Worm (Caenorhabditis elegans) whole organism, L4 larva: Measurements from ENCODE around the gene F58E6.13.

Experiments used
- R02D3.7 ChIP-seq: fragments of 150-350 bp; sonication (generic microtip); optimal IDR thresholded peaks from 3 replicates; lab custom pipeline; 2014; ENCODE audit warnings: missing biosample characterization, missing genetic modification characterization
- Y75B8A.6 ChIP-seq: fragments of 200-800 bp; sonication (Bioruptor generic); IDR thresholded peaks from 2 replicates; pipeline ENCODE4 v1.3.6; 2022; ENCODE audit warnings: missing genetic modification reagents, missing genetic modification characterization, missing compliant biosample characterization
- ZK337.2 ChIP-seq: fragments of 200-800 bp; sonication (Bioruptor generic); IDR thresholded peaks from 2 replicates; pipeline ENCODE4 v1.3.6; 2022; ENCODE audit warnings: missing genetic modification reagents, missing genetic modification characterization, missing compliant biosample characterization
- ZK546.5 ChIP-seq, 2 experiments: sonication (generic microtip); optimal IDR thresholded peaks; 2 replicates each; lab custom pipeline; 2017; ENCODE audit warnings: missing biosample characterization in 2 of 2, missing genetic modification characterization in 2 of 2
- aha-1 ChIP-seq: fragments of 150-350 bp; peaks from one replicate; lab custom pipeline; 2014; ENCODE audit warnings: missing biosample characterization, missing genetic modification characterization
- attf-4 ChIP-seq: sonication (generic microtip); optimal IDR thresholded peaks from 3 replicates; lab custom pipeline; 2017; ENCODE audit warnings: missing biosample characterization, missing genetic modification characterization
- ceh-28 ChIP-seq: fragments of 150-350 bp; optimal IDR thresholded peaks from 2 replicates; lab custom pipeline; 2014; ENCODE audit warnings: missing biosample characterization, missing genetic modification reagents, missing genetic modification characterization
- daf-16 ChIP-seq, 3 experiments: sonication (generic microtip); optimal IDR thresholded peaks; 2 replicates each; lab custom pipeline; 2016 to 2017; ENCODE audit warnings: missing genetic modification characterization in 3 of 3, missing genetic modification reagents in 3 of 3, mild to moderate bottlenecking in 2 of 3, missing compliant biosample characterization in 2 of 3, missing biosample characterization in 1 of 3, moderate library complexity in 1 of 3
- dmd-6 ChIP-seq: fragments of 200-800 bp; sonication (Bioruptor generic); IDR thresholded peaks from 2 replicates; pipeline ENCODE4 v1.3.6; 2022; ENCODE audit warnings: missing genetic modification reagents, missing genetic modification characterization, missing compliant biosample characterization
- dve-1 ChIP-seq: sonication (generic microtip); optimal IDR thresholded peaks from 2 replicates; lab custom pipeline; 2017; ENCODE audit warnings: antibody characterized with exemption, mild to moderate bottlenecking, missing genetic modification characterization, missing compliant biosample characterization; ENCODE audit not compliant: insufficient read depth
- egl-27 ChIP-seq: sonication (generic microtip); optimal IDR thresholded peaks from 3 replicates; lab custom pipeline; 2017; ENCODE audit warnings: missing biosample characterization, missing genetic modification reagents, missing genetic modification characterization
- egl-43 ChIP-seq: fragments of 200-800 bp; sonication (Bioruptor generic); IDR thresholded peaks from 2 replicates; pipeline ENCODE4 v1.3.6; 2022; ENCODE audit warnings: missing genetic modification reagents, missing genetic modification characterization, missing compliant biosample characterization
- fkh-10 ChIP-seq: fragments of 150-350 bp; optimal IDR thresholded peaks from 2 replicates; lab custom pipeline; 2014; ENCODE audit warnings: missing biosample characterization, missing genetic modification reagents, missing genetic modification characterization
- hlh-11 ChIP-seq: fragments of 200-800 bp; sonication (Bioruptor generic); optimal IDR thresholded peaks from 2 replicates; lab custom pipeline; 2018; ENCODE audit warnings: mild to moderate bottlenecking, missing genetic modification characterization, missing compliant biosample characterization
- hlh-30 ChIP-seq: sonication (generic microtip); optimal IDR thresholded peaks from 2 replicates; lab custom pipeline; 2017; ENCODE audit warnings: antibody characterized with exemption, mild to moderate bottlenecking, missing genetic modification characterization, missing compliant biosample characterization; ENCODE audit not compliant: insufficient read depth
- hmg-1.1 ChIP-seq: fragments of 200-800 bp; sonication (Bioruptor generic); IDR thresholded peaks from 2 replicates; pipeline ENCODE4 v1.3.6; 2022; ENCODE audit warnings: missing genetic modification reagents, missing genetic modification characterization, missing compliant biosample characterization
- lin-13 ChIP-seq: fragments of 150-350 bp; optimal IDR thresholded peaks from 2 replicates; lab custom pipeline; 2014; ENCODE audit warnings: missing biosample characterization, missing genetic modification reagents, missing genetic modification characterization
- madf-5 ChIP-seq, 2 experiments: fragments of 200-800 bp; sonication (Bioruptor generic); IDR thresholded peaks; 2 replicates each; pipeline ENCODE4 v1.3.6; 2022; ENCODE audit warnings: missing compliant biosample characterization in 2 of 2, missing genetic modification characterization in 2 of 2
- mdl-1 ChIP-seq, 2 experiments: fragments of 150-350 bp in 1 of 2; sonication (generic microtip) in 1 of 2; optimal IDR thresholded peaks; 2 replicates each; lab custom pipeline; 2014 to 2017; ENCODE audit warnings: missing biosample characterization in 2 of 2, missing genetic modification characterization in 2 of 2
- mdt-29 ChIP-seq: fragments of 200-800 bp; sonication (Bioruptor generic); IDR thresholded peaks from 2 replicates; pipeline ENCODE4 v1.3.6; 2022; ENCODE audit warnings: missing genetic modification reagents, missing genetic modification characterization, missing compliant biosample characterization
- mep-1 ChIP-seq: fragments of 150-350 bp; sonication (generic microtip); optimal IDR thresholded peaks from 3 replicates; lab custom pipeline; 2014; ENCODE audit warnings: missing biosample characterization, missing genetic modification characterization
- mxl-3 ChIP-seq: fragments of 200-800 bp; sonication (Bioruptor generic); optimal IDR thresholded peaks from 2 replicates; lab custom pipeline; 2018; ENCODE audit warnings: mild to moderate bottlenecking, missing genetic modification characterization, missing compliant biosample characterization
- nhr-25 ChIP-seq: sonication (generic microtip); optimal IDR thresholded peaks from 2 replicates; lab custom pipeline; 2017; ENCODE audit warnings: missing genetic modification characterization, mild to moderate bottlenecking, missing compliant biosample characterization, antibody characterized with exemption, moderate library complexity, borderline replicate concordance; ENCODE audit not compliant: insufficient read depth
- nhr-28 ChIP-seq: fragments of 150-350 bp; optimal IDR thresholded peaks from 2 replicates; lab custom pipeline; 2014; ENCODE audit warnings: missing biosample characterization, missing genetic modification characterization
- nhr-42 ChIP-seq: fragments of 200-800 bp; sonication (Bioruptor generic); IDR thresholded peaks from 2 replicates; pipeline ENCODE4 v1.3.6; 2022; ENCODE audit warnings: missing genetic modification characterization, missing compliant biosample characterization
- nhr-6 ChIP-seq: fragments of 150-350 bp; optimal IDR thresholded peaks from 2 replicates; lab custom pipeline; 2014; ENCODE audit warnings: missing biosample characterization, missing genetic modification characterization
- nhr-77 ChIP-seq: fragments of 150-350 bp; optimal IDR thresholded peaks from 2 replicates; lab custom pipeline; 2014; ENCODE audit warnings: missing biosample characterization, missing genetic modification characterization
- pqm-1 ChIP-seq: sonication (generic microtip); optimal IDR thresholded peaks from 2 replicates; lab custom pipeline; 2017; ENCODE audit warnings: missing biosample characterization, missing genetic modification characterization
- rbr-2 ChIP-seq: sonication (generic microtip); optimal IDR thresholded peaks from 2 replicates; lab custom pipeline; 2016; ENCODE audit warnings: missing genotype, missing genetic modification characterization, missing compliant biosample characterization
- tra-1 ChIP-seq: fragments of 200-800 bp; sonication (Bioruptor generic); IDR thresholded peaks from 2 replicates; pipeline ENCODE4 v1.3.6; 2022; ENCODE audit warnings: missing genetic modification reagents, missing genetic modification characterization, missing compliant biosample characterization
- unc-130 ChIP-seq: sonication (generic microtip); optimal IDR thresholded peaks from 2 replicates; lab custom pipeline; 2016; ENCODE audit warnings: missing genetic modification reagents, missing genetic modification characterization, missing compliant biosample characterization
- unc-62 ChIP-seq, 3 experiments: fragments of 150-350 bp in 1 of 3; sonication (generic microtip); optimal IDR thresholded peaks in 2 of 3; peaks in 1 of 3; 1 replicate in 1 of 3; 2 replicates in 2 of 3; lab custom pipeline; 2014 to 2017; ENCODE audit warnings: missing biosample characterization in 3 of 3, missing genetic modification characterization in 3 of 3, missing genetic modification reagents in 3 of 3, missing genotype in 1 of 3
- ztf-11 ChIP-seq: fragments of 150-350 bp; optimal IDR thresholded peaks from 2 replicates; lab custom pipeline; 2014; ENCODE audit warnings: missing biosample characterization, missing genetic modification characterization

F58E6.13 gene

DNA sequence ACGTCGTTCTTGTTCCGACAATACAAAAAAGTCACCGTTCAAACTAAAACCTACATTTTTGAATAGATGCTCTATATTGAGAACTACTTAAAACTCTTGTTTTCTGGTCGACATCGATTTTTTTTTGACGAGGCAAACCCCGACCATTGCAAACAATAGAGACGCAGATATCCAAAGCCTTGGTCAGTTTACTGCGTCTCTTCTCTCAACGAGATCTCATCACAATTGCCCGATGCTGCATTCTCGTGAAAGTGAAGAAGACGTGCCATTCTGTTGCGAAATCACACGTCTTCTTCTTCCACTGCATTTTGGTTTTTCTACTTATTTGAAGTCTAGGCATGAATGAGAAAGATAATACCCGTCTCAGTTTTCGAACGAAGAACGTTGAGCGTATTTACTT lies 40.6 kb upstream of the F58E6.13 start:
- TF ChIP-seq ztf-11 = no peak
- TF ChIP-seq rbr-2 = peak; percentile 27
- peak; percentile 11 for TF ChIP-seq dve-1 (tag; lab: Kevin White, UChicago)
- TF ChIP-seq aha-1 (tag; lab: Kevin White, UChicago) = peak; percentile 26
- TF ChIP-seq hmg-1.1 (GFP tag; lab: Robert Waterston, UW) = 0 out of 2 replicates have a peak, but pooled peaks have one; percentile 56
- TF ChIP-seq egl-27 (tag; lab: Kevin White, UChicago) = no peak
- TF ChIP-seq nhr-28 (tag; lab: Kevin White, UChicago) = peak; percentile 44
- peak in 1 of 2 experiments; percentile 63 for TF ChIP-seq unc-62 (GFP tag; optimal IDR thresholded peaks at IDR 0.05 in 1 of 2; lab: Kevin White, UChicago)
- no peak for TF ChIP-seq unc-62 (tag; optimal IDR thresholded peaks at IDR 0.05; lab: Kevin White, UChicago)
- peak; percentile 43 for TF ChIP-seq ceh-28
- TF ChIP-seq ZK546.5 (tag; optimal IDR thresholded peaks at IDR 0.05; lab: Kevin White, UChicago) = no peak
- TF ChIP-seq nhr-77 (tag; lab: Kevin White, UChicago) = no peak
- peak; percentile 12 for TF ChIP-seq nhr-6 (tag; lab: Kevin White, UChicago)
- no peak for TF ChIP-seq tra-1 (GFP tag; lab: Robert Waterston, UW)
- TF ChIP-seq mep-1 (tag; lab: Kevin White, UChicago) = peak; percentile 66
- TF ChIP-seq fkh-10 (GFP tag; lab: Kevin White, UChicago) = peak; percentile 8
- no peak for TF ChIP-seq madf-5 (GFP tag; IDR thresholded peaks at IDR 0.05; lab: Robert Waterston, UW)
- peak; percentile 7 for TF ChIP-seq mxl-3 (GFP tag; lab: Kevin White, UChicago)
- TF ChIP-seq mdl-1 (tag; optimal IDR thresholded peaks at IDR 0.05; lab: Kevin White, UChicago) = peak; percentile 42 to 53
- peak; percentile 85 for TF ChIP-seq hlh-30 (tag; lab: Kevin White, UChicago)
- TF ChIP-seq unc-130 = no peak
- TF ChIP-seq, all 104 proteins: peak for 13

DNA sequence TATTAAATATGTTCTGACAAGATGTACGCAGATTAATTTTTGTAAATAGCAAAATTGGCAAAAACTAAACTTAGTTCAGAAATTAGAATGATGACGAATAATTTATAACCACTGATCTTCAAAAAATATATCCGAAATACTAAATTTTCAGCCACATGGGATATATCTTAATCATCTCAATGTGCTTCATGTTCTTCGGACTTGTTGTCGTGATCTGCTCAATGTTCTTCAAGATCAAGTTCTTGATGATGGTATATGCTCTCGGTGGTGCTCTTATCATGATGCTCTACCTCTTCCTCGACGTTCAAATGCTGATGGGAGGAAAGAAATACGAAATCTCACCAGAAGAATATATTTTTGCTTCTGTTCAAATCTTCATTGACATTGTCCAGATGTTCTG lies 38.4 kb upstream of the F58E6.13 start:
- TF ChIP-seq aha-1 (tag; lab: Kevin White, UChicago) (peak; percentile 91), nhr-42 (GFP tag; lab: Robert Waterston, UW) (no peak)

DNA sequence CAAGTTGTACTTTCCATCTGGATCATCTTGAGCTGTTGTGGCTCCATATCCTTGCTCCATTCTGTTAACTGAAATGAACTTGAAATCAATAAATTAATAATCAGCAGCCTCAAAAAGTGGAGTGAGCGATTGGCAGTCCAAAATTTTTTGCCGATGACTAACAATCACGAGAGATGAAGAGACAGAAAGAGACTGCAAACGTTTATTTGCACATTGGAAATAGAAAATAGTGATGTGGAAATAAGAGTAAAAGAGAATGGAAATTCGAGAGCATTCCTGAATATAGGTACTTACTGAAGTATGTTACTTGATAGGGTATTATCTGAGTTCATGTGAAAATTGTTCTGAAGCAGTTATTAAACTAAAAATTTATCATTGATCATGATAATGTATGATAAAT lies 35.3 kb upstream of the F58E6.13 start, which contains the start of gene tag-120:
TSS of gene tag-120 (minus strand) at position 68 of the 400 bp plus-strand sequence.
- TF ChIP-seq attf-4 (tag; lab: Kevin White, UChicago) = no peak
- TF ChIP-seq daf-16 (GFP tag; optimal IDR thresholded peaks at IDR 0.05; lab: Kevin White, UChicago) = no peak
- TF ChIP-seq daf-16 (tag; optimal IDR thresholded peaks at IDR 0.05; lab: Kevin White, UChicago) = peak; percentile 46
- peak; percentile 18 for TF ChIP-seq dve-1 (tag; lab: Kevin White, UChicago)
- TF ChIP-seq hlh-30 (tag; lab: Kevin White, UChicago) = peak; percentile 12
- TF ChIP-seq nhr-28 (tag; lab: Kevin White, UChicago) = peak; percentile 29
- TF ChIP-seq dmd-6 (GFP tag; lab: Robert Waterston, UW) = peak; percentile 40; the same call in 1 of the 2 replicates
- TF ChIP-seq nhr-25 (tag; lab: Kevin White, UChicago) = no peak
- peak; percentile 51 for TF ChIP-seq pqm-1
- peak; percentile 1 for TF ChIP-seq hlh-11 (tag; lab: Kevin White, UChicago)
- TF ChIP-seq nhr-77 (tag; lab: Kevin White, UChicago) = peak; percentile 40
- TF ChIP-seq R02D3.7 (tag; lab: Kevin White, UChicago) = no peak
- TF ChIP-seq ZK337.2 (GFP tag; lab: Robert Waterston, UW) = no peak
- TF ChIP-seq lin-13 (GFP tag; lab: Kevin White, UChicago) = no peak
- TF ChIP-seq mdt-29 (GFP tag; lab: Robert Waterston, UW) = no peak

DNA sequence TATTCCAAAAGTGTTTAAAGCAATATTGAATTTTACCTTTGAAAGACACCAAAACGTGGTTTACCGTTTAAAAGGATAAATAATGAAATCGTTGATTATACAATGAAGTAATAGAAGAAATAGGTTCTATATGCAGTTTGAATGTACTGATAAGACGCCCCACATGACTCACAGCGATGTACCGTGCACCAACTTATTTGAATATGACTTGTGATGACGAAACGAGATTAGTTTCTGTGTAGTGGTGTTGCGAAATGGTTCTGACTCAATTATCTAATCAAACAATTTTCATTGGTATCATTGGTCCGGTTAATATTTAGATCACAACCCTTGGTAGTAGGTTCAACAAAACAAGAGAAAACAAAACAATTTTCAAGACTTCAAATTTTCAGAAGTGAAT lies 33.9 kb upstream of the F58E6.13 start:
- TF ChIP-seq pqm-1 = peak; percentile 78
- TF ChIP-seq hlh-30 (tag; lab: Kevin White, UChicago) = peak; percentile 58
- no peak for TF ChIP-seq mdl-1 (tag; optimal IDR thresholded peaks at IDR 0.05; lab: Kevin White, UChicago)
- peak; percentile 51 for TF ChIP-seq dve-1 (tag; lab: Kevin White, UChicago)
- peak; percentile 26 for TF ChIP-seq hlh-11 (tag; lab: Kevin White, UChicago)
- no peak for TF ChIP-seq daf-16 (GFP tag; optimal IDR thresholded peaks at IDR 0.05; lab: Kevin White, UChicago)
- peak; percentile 36 for TF ChIP-seq daf-16 (tag; optimal IDR thresholded peaks at IDR 0.05; lab: Kevin White, UChicago)
- no peak for TF ChIP-seq unc-62 (GFP tag; optimal IDR thresholded peaks at IDR 0.05 in 1 of 2; lab: Kevin White, UChicago)
- no peak for TF ChIP-seq unc-62 (tag; optimal IDR thresholded peaks at IDR 0.05; lab: Kevin White, UChicago)
- TF ChIP-seq nhr-28 (tag; lab: Kevin White, UChicago) = peak; percentile 54
- TF ChIP-seq Y75B8A.6 = no peak
- peak; percentile 42; the same call in 1 of the 2 replicates for TF ChIP-seq dmd-6 (GFP tag; lab: Robert Waterston, UW)
- TF ChIP-seq egl-43 (GFP tag; lab: Robert Waterston, UW) = no peak
